Fruit fly (Drosophila melanogaster): Measurements from ENCODE around the gene CG9154.

DNA sequence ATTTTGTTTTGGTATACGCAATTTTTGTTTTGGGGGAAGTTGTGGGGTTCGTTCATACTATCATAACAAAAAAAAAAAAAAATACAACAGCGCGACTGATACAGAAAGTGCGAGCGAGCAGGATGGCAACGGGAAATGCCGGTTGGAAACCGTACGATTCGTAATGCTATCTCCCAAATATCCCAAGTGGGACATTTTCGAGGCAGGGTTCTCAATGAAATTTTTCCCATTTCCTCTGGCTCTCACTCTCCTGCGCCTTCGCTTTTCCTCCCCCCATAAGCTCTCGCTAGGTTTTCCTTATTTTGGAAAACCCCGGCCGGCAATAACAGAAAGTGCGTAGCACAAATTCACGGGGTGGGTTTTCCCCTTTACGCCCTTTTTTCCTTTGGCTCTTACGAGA lies 21.8 kb upstream of the CG9154 start:
- TF ChIP-seq pan (optimal IDR thresholded peaks at IDR 0.05), result no peak
- no peak for TF ChIP-seq foxo (GFP tag; optimal IDR thresholded peaks at IDR 0.05)
- TF ChIP-seq ey (GFP tag; optimal IDR thresholded peaks at IDR 0.05), result no peak
- TF ChIP-seq CrebA (GFP tag; optimal IDR thresholded peaks at IDR 0.05; ENCODE audit: borderline replicate concordance), result no peak
- TF ChIP-seq Hr78 (GFP tag; optimal IDR thresholded peaks at IDR 0.05), result no peak
- no peak for TF ChIP-seq dl (GFP tag; optimal IDR thresholded peaks at IDR 0.05; ENCODE audit: insufficient read depth in 1 of 2, partially characterized antibody in 2 of 2)
- TF ChIP-seq OdsH (GFP tag; optimal IDR thresholded peaks at IDR 0.05), result no peak
- TF ChIP-seq dmrt93B (GFP tag; optimal IDR thresholded peaks at IDR 0.05), result no peak
- TF ChIP-seq psq (GFP tag; optimal IDR thresholded peaks at IDR 0.05), result no peak
- TF ChIP-seq tai (GFP tag; optimal IDR thresholded peaks at IDR 0.05), result no peak
- no peak for TF ChIP-seq woc (GFP tag; optimal IDR thresholded peaks at IDR 0.05)
- TF ChIP-seq sv (GFP tag; optimal IDR thresholded peaks at IDR 0.05), result no peak

All from whole organism, wandering third instar larva.